Worm (Caenorhabditis elegans) whole organism, early embryonic: Measurements from ENCODE around the gene F13E9.5.

ENCODE experiments used
- ama-1 ChIP-seq: fragments of 150-350 bp; optimal IDR thresholded peaks from 2 replicates; lab custom pipeline; 2014
- ets-7 ChIP-seq: sonication (generic microtip); optimal IDR thresholded peaks from 2 replicates; lab custom pipeline; 2016; ENCODE audit warnings: missing genotype, missing genetic modification characterization, missing compliant biosample characterization
- flt-1 ChIP-seq: fragments of 200-800 bp; sonication (Bioruptor generic); IDR thresholded peaks from 2 replicates; pipeline ENCODE4 v1.3.6; 2022; ENCODE audit warnings: missing genetic modification characterization, missing compliant biosample characterization
- hmbx-1 ChIP-seq: sonication (generic microtip); optimal IDR thresholded peaks from 2 replicates; lab custom pipeline; 2016; ENCODE audit warnings: mild to moderate bottlenecking, missing genetic modification characterization, missing compliant biosample characterization
- hnd-1 ChIP-seq: sonication (generic microtip); optimal IDR thresholded peaks from 2 replicates; lab custom pipeline; 2016; ENCODE audit warnings: missing genetic modification characterization, missing compliant biosample characterization
- pes-1 ChIP-seq: fragments of 200-800 bp; sonication (Bioruptor generic); IDR thresholded peaks from 2 replicates; pipeline ENCODE4 v1.3.6; 2022; ENCODE audit warnings: missing genetic modification reagents, missing genetic modification characterization, missing compliant biosample characterization
- scrt-1 ChIP-seq: fragments of 200-800 bp; sonication (Bioruptor generic); IDR thresholded peaks from 2 replicates; pipeline ENCODE4 v1.3.6; 2022; ENCODE audit warnings: missing genetic modification characterization, missing compliant biosample characterization
- tbx-11 ChIP-seq: fragments of 200-800 bp; sonication (Bioruptor generic); IDR thresholded peaks from 2 replicates; pipeline ENCODE4 v1.3.6; 2022; ENCODE audit warnings: missing genetic modification characterization, missing compliant biosample characterization
- tbx-37 ChIP-seq: fragments of 200-800 bp; sonication (Bioruptor generic); conservative IDR thresholded peaks from 2 replicates; pipeline ENCODE4 v1.3.6; 2022; ENCODE audit warnings: missing genetic modification reagents, missing genetic modification characterization, missing compliant biosample characterization
- tra-4 ChIP-seq: sonication (generic microtip); optimal IDR thresholded peaks from 2 replicates; lab custom pipeline; 2017; ENCODE audit warnings: missing genetic modification characterization, missing compliant biosample characterization

- no peak for TF ChIP-seq hnd-1 (tag; lab: Kevin White, UChicago)
- TF ChIP-seq ama-1 (lab: Kevin White, UChicago) = no peak
- TF ChIP-seq hmbx-1 (tag; lab: Kevin White, UChicago) = no peak
- TF ChIP-seq tbx-11 = no peak
- no peak for TF ChIP-seq tra-4
- no peak for TF ChIP-seq flt-1 (GFP tag; lab: Robert Waterston, UW)
- TF ChIP-seq ets-7 (tag; lab: Kevin White, UChicago) = no peak
- TF ChIP-seq pes-1 (GFP tag; lab: Robert Waterston, UW) = no peak
- TF ChIP-seq tbx-37 (GFP tag; lab: Robert Waterston, UW) = no peak
- TF ChIP-seq scrt-1 = no peak
Observed at ce11 chrIV:10889820-10890462, 5.8 kb upstream of the F13E9.5 start, which contains the start of gene F13E9.15.
